Worm (Caenorhabditis elegans) whole organism, L4/young adult: Measurements from ENCODE around the gene nhr-79.

Experiments
- W03F9.2 ChIP-seq: fragments of 150-350 bp; optimal IDR thresholded peaks from 2 replicates; lab custom pipeline; 2014; ENCODE audit warnings: missing biosample characterization, missing genetic modification characterization
- dao-5 ChIP-seq: sonication (generic microtip); optimal IDR thresholded peaks from 2 replicates; lab custom pipeline; 2016; ENCODE audit warnings: missing genotype, missing genetic modification characterization, moderate library complexity, missing compliant biosample characterization
- him-1 ChIP-seq: sonication (generic microtip); optimal IDR thresholded peaks from 2 replicates; lab custom pipeline; 2016; ENCODE audit warnings: missing genotype, missing genetic modification reagents, missing genetic modification characterization, missing compliant biosample characterization

DNA sequence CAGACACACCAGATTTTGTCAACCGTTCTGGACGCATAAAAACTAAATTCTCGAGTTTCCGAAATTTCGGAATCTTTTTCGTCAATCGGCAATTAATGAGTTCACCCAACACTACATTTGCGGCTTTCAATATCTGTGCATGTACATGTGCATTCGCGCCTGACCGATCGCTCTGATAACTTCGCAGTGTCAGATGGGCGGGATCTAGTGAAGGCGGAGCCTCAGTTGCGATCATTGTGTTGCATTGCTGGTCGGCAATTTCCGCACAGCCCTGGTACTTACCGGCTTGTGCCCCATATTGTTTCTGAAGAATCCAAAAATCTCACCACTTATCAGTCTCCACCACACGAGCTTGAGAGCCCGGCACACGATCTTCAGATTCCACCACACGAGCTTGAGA is 49.0 kb upstream of the nhr-79 start:
- TF ChIP-seq W03F9.2 (tag; lab: Kevin White, UChicago) (no peak), him-1 (tag; lab: Kevin White, UChicago) (no peak), dao-5 (tag; lab: Kevin White, UChicago) (no peak)
